Worm (Caenorhabditis elegans) whole organism, late embryonic: ENCODE results near the gene umps-1.

Experiments
- nfya-1 ChIP-seq: sonication (generic microtip); optimal IDR thresholded peaks from 2 replicates; lab custom pipeline; 2017; ENCODE audit warnings: missing genetic modification characterization, mild to moderate bottlenecking, missing compliant biosample characterization, antibody characterized with exemption, moderate library complexity
- pax-1 ChIP-seq: fragments of 150-350 bp; optimal IDR thresholded peaks from 2 replicates; lab custom pipeline; 2014; ENCODE audit warnings: missing biosample characterization, missing genetic modification characterization

DNA sequence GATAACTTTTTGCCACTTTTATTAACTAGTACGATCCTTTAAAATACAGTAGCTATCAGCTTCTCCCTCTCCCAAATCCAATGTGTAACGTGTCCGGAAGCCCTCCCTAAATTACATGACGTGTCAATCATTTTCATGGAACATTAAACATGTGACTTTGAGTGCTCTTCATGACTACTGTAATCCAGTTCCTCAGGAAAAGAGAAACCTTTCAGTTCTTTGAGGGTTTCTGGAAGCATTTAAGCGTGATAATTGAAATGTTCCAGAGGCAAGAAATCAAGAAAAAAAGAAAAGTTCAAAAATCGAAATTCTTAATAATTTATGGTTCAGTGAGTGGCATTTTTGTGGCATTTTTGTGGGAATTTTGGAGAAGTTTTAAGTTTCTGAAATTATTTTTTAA is 5.5 kb upstream of the umps-1 start:
- TF ChIP-seq pax-1 (tag; lab: Kevin White, UChicago) (no peak), nfya-1 (no peak)
